Fruit fly (Drosophila melanogaster) whole organism, adult: ENCODE results near the gene lok.

Experiments
- CG11617 ChIP-seq: fragments of 200-800 bp; sonication (Bioruptor generic); optimal IDR thresholded peaks from 2 replicates; lab custom pipeline; 2017; ENCODE audit warnings: mild to moderate bottlenecking, missing biosample characterization, missing genetic modification reagents, missing genetic modification characterization
- CG14711 ChIP-seq: fragments of 200-800 bp; sonication (Bioruptor generic); optimal IDR thresholded peaks from 2 replicates; lab custom pipeline; 2018; ENCODE audit warnings: missing biosample characterization, mild to moderate bottlenecking, missing genetic modification characterization, moderate library complexity
- CG33017 ChIP-seq: fragments of 200-800 bp; sonication (Bioruptor generic); optimal IDR thresholded peaks from 2 replicates; lab custom pipeline; 2018; ENCODE audit warnings: missing biosample characterization, mild to moderate bottlenecking, missing genetic modification characterization, moderate library complexity
- CG5204 ChIP-seq: fragments of 200-800 bp; sonication (Bioruptor generic); optimal IDR thresholded peaks from 2 replicates; lab custom pipeline; 2016; ENCODE audit warnings: missing biosample characterization, missing genetic modification characterization
- CG7101 ChIP-seq: fragments of 200-800 bp; sonication (Bioruptor generic); optimal IDR thresholded peaks from 2 replicates; lab custom pipeline; 2018; ENCODE audit warnings: missing biosample characterization, mild to moderate bottlenecking, missing genetic modification characterization, moderate library complexity
- Crg-1 ChIP-seq: fragments of 200-800 bp; sonication (Bioruptor generic); optimal IDR thresholded peaks from 2 replicates; lab custom pipeline; 2016; ENCODE audit warnings: missing biosample characterization, missing genetic modification characterization
- Mnt ChIP-seq: fragments of 200-800 bp; sonication (Bioruptor generic); optimal IDR thresholded peaks from 2 replicates; lab custom pipeline; 2016; ENCODE audit warnings: missing biosample characterization, mild to moderate bottlenecking, missing genetic modification characterization
- bab1 ChIP-seq: fragments of 200-800 bp; sonication (Bioruptor generic); optimal IDR thresholded peaks from 3 replicates; lab custom pipeline; 2019; ENCODE audit warnings: missing biosample characterization, mild to moderate bottlenecking, missing genetic modification characterization, moderate library complexity
- cic ChIP-seq: fragments of 200-800 bp; sonication (Bioruptor generic); optimal IDR thresholded peaks from 2 replicates; lab custom pipeline; 2017; ENCODE audit warnings: missing biosample characterization, mild to moderate bottlenecking, missing genetic modification characterization, moderate library complexity
- kay ChIP-seq: fragments of 200-800 bp; sonication (Bioruptor generic); peaks from one replicate; lab custom pipeline; 2016; ENCODE audit warnings: missing biosample characterization, missing genetic modification characterization, borderline replicate concordance
- ovo ChIP-seq: fragments of 200-800 bp; sonication (Bioruptor generic); optimal IDR thresholded peaks from 2 replicates; lab custom pipeline; 2016; ENCODE audit warnings: missing biosample characterization, missing genetic modification characterization
- tj ChIP-seq: fragments of 200-800 bp; sonication (Bioruptor generic); optimal IDR thresholded peaks from 3 replicates; lab custom pipeline; 2017; ENCODE audit warnings: missing biosample characterization, mild to moderate bottlenecking, missing genetic modification characterization, moderate library complexity
- toe ChIP-seq: fragments of 200-800 bp; sonication (Bioruptor generic); optimal IDR thresholded peaks from 2 replicates; lab custom pipeline; 2016; ENCODE audit warnings: missing biosample characterization, missing genetic modification characterization

DNA sequence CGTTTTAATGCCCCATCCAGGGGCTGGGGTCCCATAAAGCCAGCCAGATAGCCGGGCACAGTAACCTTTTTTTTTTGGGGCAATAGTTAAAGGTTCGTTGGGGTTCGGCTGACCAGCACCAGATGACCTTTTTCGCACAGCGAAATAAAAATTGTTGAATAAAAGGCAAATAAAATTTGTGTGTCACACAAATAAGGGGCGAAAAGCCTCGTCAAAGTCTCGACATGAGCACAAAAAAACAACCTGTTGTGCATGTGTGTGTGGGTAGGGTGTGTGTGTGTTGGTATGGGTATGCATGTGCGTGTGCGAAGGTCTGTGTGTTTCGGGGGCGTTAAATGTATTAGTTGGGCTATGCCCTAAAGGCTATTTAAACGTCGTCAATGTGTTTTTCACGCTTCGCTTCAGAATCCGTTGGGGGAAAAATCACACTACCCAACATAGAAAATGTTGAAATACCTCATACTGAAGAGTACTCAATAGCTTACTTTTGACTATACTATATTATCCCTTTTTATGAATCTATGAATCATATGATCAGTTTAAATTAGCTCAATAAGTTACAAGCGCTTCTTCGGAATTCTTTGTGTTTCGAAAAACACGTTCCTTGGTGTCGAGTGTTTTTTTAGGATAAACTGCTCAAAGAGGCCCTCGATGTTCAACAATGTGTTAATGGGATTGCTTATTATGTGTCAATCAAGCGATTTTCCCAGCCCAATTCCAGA is 9.9 kb upstream of the lok start:
- TF ChIP-seq Crg-1 (no peak), toe (GFP tag; lab: Kevin White, UChicago) (no peak), tj (no peak), kay (GFP tag; lab: Kevin White, UChicago) (no peak), CG14711 (tag; lab: Kevin White, UChicago) (no peak), CG11617 (no peak), CG33017 (no peak), Mnt (GFP tag; lab: Kevin White, UChicago) (no peak), bab1 (no peak), CG7101 (tag; lab: Kevin White, UChicago) (no peak), ovo (GFP tag; lab: Kevin White, UChicago) (no peak), cic (GFP tag; lab: Kevin White, UChicago) (no peak), CG5204 (GFP tag; lab: Kevin White, UChicago) (no peak)
